Fruit fly (Drosophila melanogaster) S2 (cell line): Measurements from ENCODE around the gene CG43055.

Experiments
- CG8478 ChIP-seq: fragments of >200 bp; optimal IDR thresholded peaks from 2 replicates; lab custom pipeline; 2018
- CTCF ChIP-seq, 2 experiments: fragments of >200 bp; optimal IDR thresholded peaks; 2 replicates each; lab custom pipeline; 2018

- TF ChIP-seq CTCF (optimal IDR thresholded peaks at IDR 0.05; lab: Kevin White, UChicago) (peak; percentile 87 to 94), CG8478 (lab: Kevin White, UChicago) (no peak)
These were observed 7.0 kb downstream of the CG43055 start for dm6 chr2L:4417982-4418381.
